1 fruit fly cellular context compared by ENCODE assay signal in the genomic region with DNA sequence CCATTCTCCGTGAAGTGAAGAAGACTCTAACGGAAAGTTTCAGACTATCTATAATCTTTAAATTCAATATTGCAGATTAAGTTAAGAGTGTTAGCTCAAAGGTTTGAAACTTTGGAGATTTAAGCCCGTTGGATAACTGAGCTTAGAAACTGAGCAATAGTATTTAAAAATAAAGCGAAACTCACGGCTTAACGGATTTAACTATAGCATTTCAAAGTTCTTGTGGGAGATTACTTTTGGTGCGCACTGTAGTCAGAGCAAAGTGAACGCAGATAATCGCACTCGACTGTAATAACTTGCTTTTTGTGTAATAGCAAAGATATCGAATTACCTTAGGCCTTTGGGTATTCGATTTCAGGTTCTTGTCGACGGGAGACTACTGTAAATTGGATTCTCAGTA.
TF ChIP-seq lines count a peak whose summit lies in the region.

mrt (minus strand) TSS at position 376 of the 400 bp plus-strand sequence.

TF ChIP-seq in whole organism, embryonic, 481 proteins besides CTCF, POLR2A, EP300 and RAD21 (continued from another document and continues in another):
- no peak for TF ChIP-seq CG11696 (GFP tag; IDR thresholded peaks at IDR 0.05; lab: Robert Waterston, UW)
- TF ChIP-seq CG31224 (GFP tag; IDR thresholded peaks at IDR 0.05; lab: Robert Waterston, UW) = no peak; the same call in 1 of the 2 replicates
- peak; percentile 52 for TF ChIP-seq CG4730 (GFP tag; IDR thresholded peaks at IDR 0.05; lab: Robert Waterston, UW)
- no peak for TF ChIP-seq Deaf1 (tag; optimal IDR thresholded peaks at IDR 0.05; lab: Kevin White, UChicago)
- TF ChIP-seq CG4617 (GFP tag; optimal IDR thresholded peaks at IDR 0.05; lab: Kevin White, UChicago; ENCODE audit: borderline replicate concordance) = peak; percentile 12
- TF ChIP-seq Adf1 (GFP tag; IDR thresholded peaks at IDR 0.05; lab: Robert Waterston, UW) = no peak
- TF ChIP-seq Hr51 (GFP tag; optimal IDR thresholded peaks at IDR 0.05; lab: Kevin White, UChicago) = peak; percentile 14 to 67
- no peak for TF ChIP-seq CG10543 (GFP tag; optimal IDR thresholded peaks at IDR 0.05; lab: Kevin White, UChicago)
- TF ChIP-seq Hsf (GFP tag; optimal IDR thresholded peaks at IDR 0.05; lab: Kevin White, UChicago) = peak; percentile 19
- no peak for TF ChIP-seq CG8765 (GFP tag; IDR thresholded peaks at IDR 0.05; lab: Robert Waterston, UW)
- TF ChIP-seq ham (GFP tag; IDR thresholded peaks at IDR 0.05; lab: Robert Waterston, UW) = no peak
- TF ChIP-seq lbe (GFP tag; optimal IDR thresholded peaks at IDR 0.05; lab: Kevin White, UChicago) = no peak
- no peak for TF ChIP-seq Trl (optimal IDR thresholded peaks at IDR 0.05; lab: Kevin White, UChicago)
- TF ChIP-seq Trl (GFP tag; optimal IDR thresholded peaks at IDR 0.05; lab: Kevin White, UChicago) = peak; percentile 47
- peak; percentile 56 for TF ChIP-seq CG32532 (GFP tag; IDR thresholded peaks at IDR 0.05; lab: Robert Waterston, UW)
- TF ChIP-seq Lhr (GFP tag; optimal IDR thresholded peaks at IDR 0.05; lab: Kevin White, UChicago) = no peak
- TF ChIP-seq CG4282 (GFP tag; optimal IDR thresholded peaks at IDR 0.05; lab: Kevin White, UChicago) = peak; percentile 24
- peak; percentile 42 for TF ChIP-seq CG4328 (GFP tag; optimal IDR thresholded peaks at IDR 0.05; lab: Kevin White, UChicago)
- TF ChIP-seq CG15269 (tag; optimal IDR thresholded peaks at IDR 0.05; lab: Kevin White, UChicago) = peak; percentile 70
- TF ChIP-seq CG2712 (tag; optimal IDR thresholded peaks at IDR 0.05; lab: Kevin White, UChicago) = peak; percentile 53
- TF ChIP-seq Mad (GFP tag; optimal IDR thresholded peaks at IDR 0.05; lab: Kevin White, UChicago) = no peak
- TF ChIP-seq Six4 (GFP tag; optimal IDR thresholded peaks at IDR 0.05; lab: Kevin White, UChicago) = peak; percentile 36
- no peak for TF ChIP-seq Jarid2 (GFP tag; optimal IDR thresholded peaks at IDR 0.05; lab: Kevin White, UChicago)
- no peak for TF ChIP-seq jing (GFP tag; optimal IDR thresholded peaks at IDR 0.05; lab: Kevin White, UChicago)
- TF ChIP-seq Elba2 (GFP tag; optimal IDR thresholded peaks at IDR 0.05; lab: Kevin White, UChicago) = no peak
- TF ChIP-seq prd (optimal IDR thresholded peaks at IDR 0.05; lab: Kevin White, UChicago) = no peak
- peak; percentile 42; the same call in 2 of the 3 replicates for TF ChIP-seq prd (GFP tag; IDR thresholded peaks at IDR 0.05; lab: Robert Waterston, UW)
- TF ChIP-seq CG12659 (GFP tag; optimal IDR thresholded peaks at IDR 0.05; lab: Kevin White, UChicago) = peak; percentile 65
- peak; percentile 5 for TF ChIP-seq CG2116 (GFP tag; optimal IDR thresholded peaks at IDR 0.05; lab: Kevin White, UChicago)
- TF ChIP-seq CG14965 (GFP tag; optimal IDR thresholded peaks at IDR 0.05; lab: Kevin White, UChicago; ENCODE audit: borderline replicate concordance) = no peak
- no peak; the same call in 1 of the 2 replicates for TF ChIP-seq CG32767 (GFP tag; IDR thresholded peaks at IDR 0.05; lab: Robert Waterston, UW)
- TF ChIP-seq trem (tag; optimal IDR thresholded peaks at IDR 0.05; lab: Kevin White, UChicago) = peak; percentile 21
- no peak for TF ChIP-seq Hey (tag; optimal IDR thresholded peaks at IDR 0.05; lab: Kevin White, UChicago)
- TF ChIP-seq CG12299 (tag; optimal IDR thresholded peaks at IDR 0.05; lab: Kevin White, UChicago) = no peak
- peak; percentile 23 for TF ChIP-seq nau (GFP tag; optimal IDR thresholded peaks at IDR 0.05; lab: Kevin White, UChicago)
- no peak for TF ChIP-seq h (optimal IDR thresholded peaks at IDR 0.05; lab: Kevin White, UChicago)
- peak; percentile 38 for TF ChIP-seq fd96Cb (tag; optimal IDR thresholded peaks at IDR 0.05; lab: Kevin White, UChicago)
- TF ChIP-seq CG7556 (GFP tag; optimal IDR thresholded peaks at IDR 0.05; lab: Kevin White, UChicago) = peak; percentile 61
- TF ChIP-seq pita (GFP tag; optimal IDR thresholded peaks at IDR 0.05; lab: Kevin White, UChicago) = no peak
- no peak for TF ChIP-seq Sin3A (optimal IDR thresholded peaks at IDR 0.05; lab: Kevin White, UChicago)
- TF ChIP-seq Poxn (GFP tag; IDR thresholded peaks at IDR 0.05; lab: Robert Waterston, UW) = no peak
- TF ChIP-seq CG10321 (GFP tag; IDR thresholded peaks at IDR 0.05; lab: Robert Waterston, UW) = no peak
- no peak for TF ChIP-seq CG7271 (tag; optimal IDR thresholded peaks at IDR 0.05; lab: Kevin White, UChicago)
- TF ChIP-seq CG17568 (GFP tag; optimal IDR thresholded peaks at IDR 0.05; lab: Kevin White, UChicago) = no peak
- no peak for TF ChIP-seq kah (GFP tag; optimal IDR thresholded peaks at IDR 0.05; lab: Kevin White, UChicago)
- TF ChIP-seq az2 (GFP tag; optimal IDR thresholded peaks at IDR 0.05; lab: Kevin White, UChicago) = peak; percentile 46
- TF ChIP-seq CG9437 (GFP tag; optimal IDR thresholded peaks at IDR 0.05; lab: Kevin White, UChicago) = peak; percentile 16
- no peak for TF ChIP-seq NC2α (GFP tag; optimal IDR thresholded peaks at IDR 0.05; lab: Kevin White, UChicago)
- peak; percentile 53 for TF ChIP-seq phol (tag; optimal IDR thresholded peaks at IDR 0.05; lab: Kevin White, UChicago)
- TF ChIP-seq luna (GFP tag; optimal IDR thresholded peaks at IDR 0.05; lab: Kevin White, UChicago) = no peak
- TF ChIP-seq Hand (GFP tag; optimal IDR thresholded peaks at IDR 0.05; lab: Kevin White, UChicago) = peak; percentile 18
- TF ChIP-seq crc (GFP tag; optimal IDR thresholded peaks at IDR 0.05; lab: Kevin White, UChicago) = peak; percentile 67
- peak; percentile 50 for TF ChIP-seq CG3163 (GFP tag; optimal IDR thresholded peaks at IDR 0.05; lab: Kevin White, UChicago)
- no peak for TF ChIP-seq CG4707 (GFP tag; optimal IDR thresholded peaks at IDR 0.05; lab: Kevin White, UChicago)
- TF ChIP-seq NK7.1 (GFP tag; optimal IDR thresholded peaks at IDR 0.05; lab: Kevin White, UChicago) = no peak
- no peak for TF ChIP-seq CG31388 (GFP tag; optimal IDR thresholded peaks at IDR 0.05; lab: Kevin White, UChicago)
- TF ChIP-seq Fer1 (GFP tag; optimal IDR thresholded peaks at IDR 0.05; lab: Kevin White, UChicago) = peak; percentile 46
- peak; percentile 67 to 72 for TF ChIP-seq Pdp1 (GFP tag; optimal IDR thresholded peaks at IDR 0.05; lab: Kevin White, UChicago)
- TF ChIP-seq sob (GFP tag; IDR thresholded peaks at IDR 0.05; lab: Robert Waterston, UW) = peak; percentile 39; the same call in 1 of the 2 replicates
- TF ChIP-seq Sox100B (GFP tag; optimal IDR thresholded peaks at IDR 0.05; lab: Kevin White, UChicago) = no peak
- no peak for TF ChIP-seq Optix (GFP tag; IDR thresholded peaks at IDR 0.05; lab: Robert Waterston, UW)
- peak; percentile 49 for TF ChIP-seq Side (GFP tag; optimal IDR thresholded peaks at IDR 0.05; lab: Kevin White, UChicago)
- TF ChIP-seq Atf6 (GFP tag; IDR thresholded peaks at IDR 0.05; lab: Robert Waterston, UW) = peak; percentile 66
- no peak for TF ChIP-seq CG42726 (GFP tag; IDR thresholded peaks at IDR 0.05; lab: Robert Waterston, UW; ENCODE audit: partially characterized antibody)
- peak; percentile 38; the same call in 1 of the 3 replicates for TF ChIP-seq tgo (GFP tag; IDR thresholded peaks at IDR 0.05; lab: Robert Waterston, UW)
- TF ChIP-seq PHDP (tag; optimal IDR thresholded peaks at IDR 0.05; lab: Kevin White, UChicago) = peak; percentile 54
- peak; percentile 61; the same call in 1 of the 2 replicates for TF ChIP-seq al (GFP tag; IDR thresholded peaks at IDR 0.05; lab: Robert Waterston, UW)
- TF ChIP-seq CG4854 (GFP tag; optimal IDR thresholded peaks at IDR 0.05; lab: Kevin White, UChicago) = no peak
- TF ChIP-seq schlank (tag; optimal IDR thresholded peaks at IDR 0.05; lab: Kevin White, UChicago) = peak; percentile 37
- TF ChIP-seq tup (GFP tag; optimal IDR thresholded peaks at IDR 0.05; lab: Kevin White, UChicago) = no peak
- TF ChIP-seq CG6175 (GFP tag; IDR thresholded peaks at IDR 0.05; lab: Robert Waterston, UW) = no peak; the same call in 2 of the 3 replicates
- TF ChIP-seq Sry-β (GFP tag; optimal IDR thresholded peaks at IDR 0.05; lab: Kevin White, UChicago) = no peak
- no peak for TF ChIP-seq CG12219 (GFP tag; optimal IDR thresholded peaks at IDR 0.05; lab: Kevin White, UChicago)
- TF ChIP-seq aop (GFP tag; IDR thresholded peaks at IDR 0.05; lab: Robert Waterston, UW) = no peak
- no peak for TF ChIP-seq D (optimal IDR thresholded peaks at IDR 0.05; lab: Kevin White, UChicago)
- peak; percentile 17 for TF ChIP-seq D (GFP tag; optimal IDR thresholded peaks at IDR 0.05; lab: Kevin White, UChicago)
- peak; percentile 33 for TF ChIP-seq ab (GFP tag; optimal IDR thresholded peaks at IDR 0.05; lab: Kevin White, UChicago)
- no peak for TF ChIP-seq cas (GFP tag; IDR thresholded peaks at IDR 0.05; lab: Robert Waterston, UW)
- no peak for TF ChIP-seq CG3065 (GFP tag; optimal IDR thresholded peaks at IDR 0.05; lab: Kevin White, UChicago)
- no peak for TF ChIP-seq Gsc (GFP tag; IDR thresholded peaks at IDR 0.05; lab: Robert Waterston, UW)
- TF ChIP-seq bowl (GFP tag; IDR thresholded peaks at IDR 0.05; lab: Robert Waterston, UW) = 0 out of 2 replicates have a peak, but pooled peaks have one; percentile 25
- peak; percentile 60 for TF ChIP-seq D19B (GFP tag; optimal IDR thresholded peaks at IDR 0.05; lab: Kevin White, UChicago)
- no peak for TF ChIP-seq CG9797 (GFP tag; optimal IDR thresholded peaks at IDR 0.05; lab: Kevin White, UChicago)
- TF ChIP-seq Sox102F (GFP tag; optimal IDR thresholded peaks at IDR 0.05; lab: Kevin White, UChicago) = peak; percentile 41
- TF ChIP-seq CG9876 (GFP tag; optimal IDR thresholded peaks at IDR 0.05; lab: Kevin White, UChicago) = peak; percentile 17
- TF ChIP-seq CG3995 (GFP tag; optimal IDR thresholded peaks at IDR 0.05; lab: Kevin White, UChicago) = peak; percentile 17
- TF ChIP-seq maf-S (GFP tag; optimal IDR thresholded peaks at IDR 0.05; lab: Kevin White, UChicago) = peak; percentile 58
- TF ChIP-seq zen (tag; optimal IDR thresholded peaks at IDR 0.05; lab: Kevin White, UChicago) = no peak
- no peak for TF ChIP-seq slou (GFP tag; optimal IDR thresholded peaks at IDR 0.05; lab: Kevin White, UChicago)
- no peak for TF ChIP-seq Awh (GFP tag; IDR thresholded peaks at IDR 0.05; lab: Robert Waterston, UW)
- TF ChIP-seq Oli (tag; optimal IDR thresholded peaks at IDR 0.05; lab: Kevin White, UChicago) = peak; percentile 35
- peak; percentile 66 for TF ChIP-seq Dek (tag; optimal IDR thresholded peaks at IDR 0.05; lab: Kevin White, UChicago)
- no peak for TF ChIP-seq gfzf (GFP tag; optimal IDR thresholded peaks at IDR 0.05; lab: Kevin White, UChicago)
- peak; percentile 52 for TF ChIP-seq caup (GFP tag; optimal IDR thresholded peaks at IDR 0.05; lab: Kevin White, UChicago; ENCODE audit: severe bottlenecking)
- TF ChIP-seq ara (GFP tag; IDR thresholded peaks at IDR 0.05; lab: Robert Waterston, UW) = no peak
- TF ChIP-seq pros (GFP tag; optimal IDR thresholded peaks at IDR 0.05; lab: Kevin White, UChicago) = no peak
- TF ChIP-seq fd102C (GFP tag; optimal IDR thresholded peaks at IDR 0.05; lab: Kevin White, UChicago) = no peak
- TF ChIP-seq CG11085 (GFP tag; IDR thresholded peaks at IDR 0.05; lab: Robert Waterston, UW) = no peak
- peak; percentile 59 for TF ChIP-seq oc (tag; optimal IDR thresholded peaks at IDR 0.05; lab: Kevin White, UChicago)
- no peak for TF ChIP-seq knrl (GFP tag; IDR thresholded peaks at IDR 0.05; lab: Robert Waterston, UW; ENCODE audit: partially characterized antibody)
- TF ChIP-seq CG17612 (GFP tag; IDR thresholded peaks at IDR 0.05; lab: Robert Waterston, UW) = no peak
- peak; percentile 41; the same call in 1 of the 3 replicates for TF ChIP-seq H15 (GFP tag; IDR thresholded peaks at IDR 0.05; lab: Robert Waterston, UW)
- TF ChIP-seq CG6272 (GFP tag; IDR thresholded peaks at IDR 0.05; lab: Robert Waterston, UW) = no peak
- peak; percentile 70 for TF ChIP-seq CG30403 (GFP tag; optimal IDR thresholded peaks at IDR 0.05; lab: Kevin White, UChicago)
- TF ChIP-seq Camta (GFP tag; optimal IDR thresholded peaks at IDR 0.05; lab: Kevin White, UChicago) = peak; percentile 31
- TF ChIP-seq ci (GFP tag; IDR thresholded peaks at IDR 0.05; lab: Robert Waterston, UW) = 0 out of 3 replicates have a peak, but pooled peaks have one; percentile 24
- TF ChIP-seq CG16779 (GFP tag; IDR thresholded peaks at IDR 0.05; lab: Robert Waterston, UW) = no peak
- TF ChIP-seq CG14050 (GFP tag; IDR thresholded peaks at IDR 0.05; lab: Robert Waterston, UW) = peak; percentile 17; the same call in 2 of the 3 replicates
- no peak for TF ChIP-seq CG14667 (GFP tag; IDR thresholded peaks at IDR 0.05; lab: Robert Waterston, UW)
- no peak for TF ChIP-seq CG1024 (GFP tag; IDR thresholded peaks at IDR 0.05; lab: Robert Waterston, UW)
- TF ChIP-seq CG31365 (tag; optimal IDR thresholded peaks at IDR 0.05; lab: Kevin White, UChicago) = no peak
- TF ChIP-seq gt (GFP tag; IDR thresholded peaks at IDR 0.05; lab: Robert Waterston, UW) = no peak
- no peak for TF ChIP-seq Ets97D (GFP tag; optimal IDR thresholded peaks at IDR 0.05; lab: Kevin White, UChicago)
- TF ChIP-seq CG8281 (tag; optimal IDR thresholded peaks at IDR 0.05; lab: Kevin White, UChicago) = peak; percentile 10
- TF ChIP-seq Fer3 (tag; optimal IDR thresholded peaks at IDR 0.05; lab: Kevin White, UChicago) = peak; percentile 67
- no peak for TF ChIP-seq CG18764 (GFP tag; optimal IDR thresholded peaks at IDR 0.05; lab: Kevin White, UChicago)
- peak; percentile 22; the same call in 1 of the 3 replicates for TF ChIP-seq zfh1 (GFP tag; IDR thresholded peaks at IDR 0.05; lab: Robert Waterston, UW)
- TF ChIP-seq zf30C (GFP tag; optimal IDR thresholded peaks at IDR 0.05; lab: Kevin White, UChicago) = no peak
- TF ChIP-seq Asciz (GFP tag; optimal IDR thresholded peaks at IDR 0.05; lab: Kevin White, UChicago) = peak; percentile 20
- TF ChIP-seq CG6791 (GFP tag; IDR thresholded peaks at IDR 0.05; lab: Robert Waterston, UW; ENCODE audit: partially characterized antibody) = 0 out of 3 replicates have a peak, but pooled peaks have one; percentile 27
- TF ChIP-seq NfI (GFP tag; optimal IDR thresholded peaks at IDR 0.05; lab: Kevin White, UChicago) = peak; percentile 55
- 0 out of 2 replicates have a peak, but pooled peaks have one; percentile 46 for TF ChIP-seq CG7372 (GFP tag; IDR thresholded peaks at IDR 0.05; lab: Robert Waterston, UW)
- TF ChIP-seq cato (GFP tag; optimal IDR thresholded peaks at IDR 0.05; lab: Kevin White, UChicago; ENCODE audit: borderline replicate concordance) = no peak
- TF ChIP-seq CG11723 (GFP tag; optimal IDR thresholded peaks at IDR 0.05; lab: Kevin White, UChicago) = peak; percentile 15
- TF ChIP-seq otp (GFP tag; IDR thresholded peaks at IDR 0.05; lab: Robert Waterston, UW) = peak; percentile 52; the same call in 1 of the 3 replicates
- no peak for TF ChIP-seq odd (GFP tag; optimal IDR thresholded peaks at IDR 0.05; lab: Kevin White, UChicago)
- TF ChIP-seq ewg (GFP tag; optimal IDR thresholded peaks at IDR 0.05; lab: Kevin White, UChicago) = no peak
